Fruit fly (Drosophila melanogaster): ENCODE measurements around the gene FarO.

The FarO gene

dm6 chrX:2191896-2192295 is 11.8 kb downstream of the FarO start (continued):
- TF ChIP-seq CG2120 (GFP tag; optimal IDR thresholded peaks at IDR 0.05): no peak
- no peak for TF ChIP-seq chm (GFP tag; IDR thresholded peaks at IDR 0.05)
- TF ChIP-seq CG6689 (GFP tag; IDR thresholded peaks at IDR 0.05): no peak
- no peak for TF ChIP-seq CG11696 (GFP tag; IDR thresholded peaks at IDR 0.05)
- TF ChIP-seq Awh (GFP tag; IDR thresholded peaks at IDR 0.05): peak; percentile 35; the same call in 1 of the 2 replicates
- TF ChIP-seq CG6813 (GFP tag; optimal IDR thresholded peaks at IDR 0.05): peak; percentile 3
- no peak for TF ChIP-seq Myb (GFP tag; optimal IDR thresholded peaks at IDR 0.05)
- TF ChIP-seq Sin3A (optimal IDR thresholded peaks at IDR 0.05): no peak
- peak; percentile 9 for TF ChIP-seq CG17359 (tag; optimal IDR thresholded peaks at IDR 0.05)
- no peak for TF ChIP-seq dan (GFP tag; IDR thresholded peaks at IDR 0.05)
- no peak for TF ChIP-seq da (GFP tag; optimal IDR thresholded peaks at IDR 0.05)
- no peak for TF ChIP-seq CG4730 (GFP tag; IDR thresholded peaks at IDR 0.05)
- no peak for TF ChIP-seq nmo (GFP tag; optimal IDR thresholded peaks at IDR 0.05)
- TF ChIP-seq HmgZ (tag; optimal IDR thresholded peaks at IDR 0.05): no peak
- peak in 1 of 2 experiments; percentile 20 for TF ChIP-seq bsh (GFP tag; optimal IDR thresholded peaks at IDR 0.05)
- no peak for TF ChIP-seq Doc2 (GFP tag; IDR thresholded peaks at IDR 0.05)
- TF ChIP-seq Trl (optimal IDR thresholded peaks at IDR 0.05): no peak
- TF ChIP-seq Trl (GFP tag; optimal IDR thresholded peaks at IDR 0.05): no peak
- TF ChIP-seq tin (GFP tag; optimal IDR thresholded peaks at IDR 0.05): no peak
- TF ChIP-seq sens (GFP tag): peak; percentile 5
- TF ChIP-seq ken (GFP tag; IDR thresholded peaks at IDR 0.05): no peak
- TF ChIP-seq CG4360 (GFP tag; IDR thresholded peaks at IDR 0.05): peak; percentile 40; the same call in 1 of the 2 replicates
- no peak for TF ChIP-seq cg (GFP tag; optimal IDR thresholded peaks at IDR 0.05)
- no peak for TF ChIP-seq ERR (GFP tag; optimal IDR thresholded peaks at IDR 0.05)
- TF ChIP-seq az2 (GFP tag; optimal IDR thresholded peaks at IDR 0.05): no peak
- no peak for TF ChIP-seq Hmx (GFP tag; optimal IDR thresholded peaks at IDR 0.05)
- TF ChIP-seq Usf (GFP tag; optimal IDR thresholded peaks at IDR 0.05): no peak
- peak; percentile 8 for TF ChIP-seq Blimp-1 (GFP tag; optimal IDR thresholded peaks at IDR 0.05)
- no peak for TF ChIP-seq corto (GFP tag; optimal IDR thresholded peaks at IDR 0.05)
- peak; percentile 12; the same call in 1 of the 2 replicates for TF ChIP-seq HLH3B (GFP tag; IDR thresholded peaks at IDR 0.05)

dm6 chrX:2188888-2189287 is 14.8 kb downstream of the FarO start, which contains the start of gene Mct1:
Gene Mct1 (plus strand): TSS chrX:2189188.
- TF ChIP-seq corto (GFP tag; optimal IDR thresholded peaks at IDR 0.05) (no peak), Hr78 (GFP tag; optimal IDR thresholded peaks at IDR 0.05) (no peak), Hsf (GFP tag; optimal IDR thresholded peaks at IDR 0.05) (no peak), CG4404 (GFP tag; IDR thresholded peaks at IDR 0.05) (no peak), bab2 (GFP tag; optimal IDR thresholded peaks at IDR 0.05) (no peak)

dm6 chrX:2187520-2187919 is 16.1 kb downstream of the FarO start, which contains the start of gene CG3457:
Gene CG3457 (plus strand): TSS chrX:2187820.
- TF ChIP-seq hbn (GFP tag; IDR thresholded peaks at IDR 0.05; ENCODE audit: partially characterized antibody): no peak
- no peak for TF ChIP-seq wek (GFP tag; optimal IDR thresholded peaks at IDR 0.05)
- TF ChIP-seq CG3995 (GFP tag; optimal IDR thresholded peaks at IDR 0.05): peak; percentile 89
- no peak for TF ChIP-seq crp (GFP tag; optimal IDR thresholded peaks at IDR 0.05)

dm6 chrX:2186555-2186954 is 17.1 kb downstream of the FarO start, which contains the start of gene CG17777:
Gene CG17777 (plus strand): TSS chrX:2186855.
- TF ChIP-seq CG1024 (GFP tag; IDR thresholded peaks at IDR 0.05): no peak
- TF ChIP-seq CG8281 (tag; optimal IDR thresholded peaks at IDR 0.05): peak; percentile 59
